Worm (Caenorhabditis elegans) whole organism, L3 larva: ENCODE measurements around the gene clec-171.

Experiments
- nhr-11 ChIP-seq: fragments of 150-350 bp; optimal IDR thresholded peaks from 2 replicates; lab custom pipeline; 2014; ENCODE audit warnings: missing biosample characterization, missing genetic modification characterization
- skn-1 ChIP-seq: fragments of 150-350 bp; optimal IDR thresholded peaks from 2 replicates; lab custom pipeline; 2014; ENCODE audit warnings: missing biosample characterization, missing genetic modification characterization
- unc-62 ChIP-seq: fragments of 150-350 bp; sonication (generic microtip); optimal IDR thresholded peaks from 4 replicates; lab custom pipeline; 2014; ENCODE audit warnings: missing biosample characterization, missing genetic modification reagents, missing genetic modification characterization

ce11 chrIV:1390102-1390501 is 37.1 kb downstream of the clec-171 start:
- no peak for TF ChIP-seq nhr-11 (tag; lab: Kevin White, UChicago)
- no peak for TF ChIP-seq unc-62
- TF ChIP-seq skn-1: no peak
